Worm (Caenorhabditis elegans) whole organism, L1 larva: ENCODE data around the gene W03C9.6.

ENCODE experiments used
- C16A3.4 ChIP-seq: fragments of 150-350 bp; optimal IDR thresholded peaks from 2 replicates; lab custom pipeline; 2014; ENCODE audit warnings: missing biosample characterization, missing genetic modification characterization
- ceh-8 ChIP-seq: fragments of 200-800 bp; sonication (Bioruptor generic); optimal IDR thresholded peaks from 2 replicates; lab custom pipeline; 2018; ENCODE audit warnings: mild to moderate bottlenecking, missing genetic modification characterization, moderate library complexity, missing compliant biosample characterization
- dsc-1 ChIP-seq: sonication (generic microtip); optimal IDR thresholded peaks from 2 replicates; lab custom pipeline; 2016; ENCODE audit warnings: mild to moderate bottlenecking, missing genetic modification characterization, missing compliant biosample characterization
- efl-1 ChIP-seq, 4 experiments: fragments of 150-350 bp; optimal IDR thresholded peaks in 3 of 4; peaks in 1 of 4; 1 replicate in 1 of 4; 2 replicates in 3 of 4; lab custom pipeline; 2014; ENCODE audit warnings: missing biosample characterization in 2 of 4, missing genetic modification characterization in 2 of 4, missing genetic modification reagents in 2 of 4
- egl-27 ChIP-seq, 2 experiments: fragments of 150-350 bp in 1 of 2; sonication (generic microtip); optimal IDR thresholded peaks; 3 replicates each; lab custom pipeline; 2017 to 2018; ENCODE audit warnings: missing biosample characterization in 2 of 2, missing genetic modification characterization in 2 of 2, missing genetic modification reagents in 2 of 2
- fkh-10 ChIP-seq: sonication (generic microtip); optimal IDR thresholded peaks from 2 replicates; lab custom pipeline; 2017; ENCODE audit warnings: missing biosample characterization, missing genetic modification reagents, missing genetic modification characterization
- fkh-4 ChIP-seq: sonication (generic microtip); optimal IDR thresholded peaks from 2 replicates; lab custom pipeline; 2016; ENCODE audit warnings: missing compliant biosample characterization, missing genetic modification characterization, borderline replicate concordance
- isw-1 ChIP-seq: fragments of 200-800 bp; sonication (Bioruptor generic); IDR thresholded peaks from 2 replicates; pipeline ENCODE4 v1.3.6; 2022; ENCODE audit warnings: missing genetic modification characterization, missing compliant biosample characterization
- mdl-1 ChIP-seq, 2 experiments: fragments of 150-350 bp; optimal IDR thresholded peaks; 2 replicates each; lab custom pipeline; 2014 to 2017; ENCODE audit warnings: missing biosample characterization in 2 of 2, missing genetic modification characterization in 2 of 2, inconsistent platforms in 1 of 2
- nhr-19 ChIP-seq: fragments of 200-800 bp; sonication (Bioruptor generic); conservative IDR thresholded peaks from 2 replicates; pipeline ENCODE4 v1.3.6; 2022; ENCODE audit warnings: missing genetic modification characterization, missing compliant biosample characterization
- nhr-20 ChIP-seq: sonication (generic microtip); optimal IDR thresholded peaks from 2 replicates; lab custom pipeline; 2016; ENCODE audit warnings: mild to moderate bottlenecking, missing genetic modification characterization, missing compliant biosample characterization
- nhr-237 ChIP-seq: fragments of 150-350 bp; optimal IDR thresholded peaks from 2 replicates; lab custom pipeline; 2014; ENCODE audit warnings: missing biosample characterization, missing genetic modification characterization
- nhr-76 ChIP-seq: sonication (generic microtip); optimal IDR thresholded peaks from 2 replicates; lab custom pipeline; 2017; ENCODE audit warnings: missing biosample characterization, missing genetic modification characterization
- xbp-1 ChIP-seq: sonication (generic microtip); optimal IDR thresholded peaks from 2 replicates; lab custom pipeline; 2016; ENCODE audit warnings: missing genetic modification characterization, missing compliant biosample characterization

The W03C9.6 gene

ce11 chrII:12008772-12009171, 54.5 kb downstream of the W03C9.6 start, which contains the start of gene glb-29:
TSS of gene glb-29 (plus strand) at chrII:12009072.
- TF ChIP-seq isw-1 (no peak), mdl-1 (tag; optimal IDR thresholded peaks at IDR 0.05; lab: Kevin White, UChicago) (no peak), egl-27 (tag; optimal IDR thresholded peaks at IDR 0.05; lab: Kevin White, UChicago) (no peak), C16A3.4 (tag; lab: Kevin White, UChicago) (no peak), fkh-4 (tag; lab: Kevin White, UChicago) (no peak), nhr-20 (tag; lab: Kevin White, UChicago) (no peak), dsc-1 (tag; lab: Kevin White, UChicago) (no peak), nhr-237 (no peak), efl-1 (optimal IDR thresholded peaks at IDR 0.05; lab: Kevin White, UChicago) (no peak), efl-1 (GFP tag; optimal IDR thresholded peaks at IDR 0.05 in 1 of 2; lab: Kevin White, UChicago) (no peak), ceh-8 (GFP tag; lab: Kevin White, UChicago) (no peak), xbp-1 (no peak), nhr-76 (tag; lab: Kevin White, UChicago) (no peak), fkh-10 (GFP tag; lab: Kevin White, UChicago) (no peak), nhr-19 (GFP tag; lab: Robert Waterston, UW) (no peak)
